Fruit fly (Drosophila melanogaster) whole organism, embryonic: ENCODE data around the gene Semp1.

Experiments
- CG17361 ChIP-seq: fragments of 200-800 bp; sonication (Bioruptor generic); IDR thresholded peaks from 3 replicates; pipeline ENCODE4 v1.3.6; 2022; ENCODE audit warnings: missing biosample characterization, missing genetic modification characterization
- prd ChIP-seq, 3 experiments: fragments of >200 bp in 2 of 3; fragments of 200-800 bp in 1 of 3; sonication (Bioruptor generic) in 1 of 3; optimal IDR thresholded peaks in 2 of 3; IDR thresholded peaks in 1 of 3; 2 replicates in 2 of 3; 3 replicates in 1 of 3; pipeline versions ENCODE4 v1.3.6 to Lab custom; 2017 to 2022; ENCODE audit warnings: missing biosample characterization in 1 of 3, missing genetic modification characterization in 1 of 3

DNA sequence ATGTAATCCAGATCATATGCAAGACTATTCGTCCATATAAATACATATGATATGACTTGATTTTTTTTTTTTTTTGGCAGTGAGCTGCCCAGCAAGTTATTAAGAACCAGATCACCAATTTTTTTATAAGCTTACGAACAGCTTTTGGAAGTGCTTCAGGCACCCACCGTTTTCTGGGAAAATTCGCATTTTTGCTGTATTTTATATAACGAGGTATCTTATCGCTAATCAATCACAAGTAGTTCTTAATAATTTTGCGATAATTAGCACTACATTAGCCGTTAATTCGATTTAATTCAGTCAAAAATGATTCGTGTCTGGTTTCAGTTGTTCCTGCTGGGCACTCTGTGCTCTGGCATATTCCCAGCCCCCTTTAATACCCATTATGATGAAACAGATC, 15.2 kb upstream of the Semp1 start, which contains the start of gene CG7631:
- TF ChIP-seq prd (optimal IDR thresholded peaks at IDR 0.05; lab: Kevin White, UChicago) (no peak), prd (GFP tag; IDR thresholded peaks at IDR 0.05; lab: Robert Waterston, UW) (no peak), CG17361 (no peak)
